Worm (Caenorhabditis elegans): ENCODE measurements around the gene srg-67.

DNA sequence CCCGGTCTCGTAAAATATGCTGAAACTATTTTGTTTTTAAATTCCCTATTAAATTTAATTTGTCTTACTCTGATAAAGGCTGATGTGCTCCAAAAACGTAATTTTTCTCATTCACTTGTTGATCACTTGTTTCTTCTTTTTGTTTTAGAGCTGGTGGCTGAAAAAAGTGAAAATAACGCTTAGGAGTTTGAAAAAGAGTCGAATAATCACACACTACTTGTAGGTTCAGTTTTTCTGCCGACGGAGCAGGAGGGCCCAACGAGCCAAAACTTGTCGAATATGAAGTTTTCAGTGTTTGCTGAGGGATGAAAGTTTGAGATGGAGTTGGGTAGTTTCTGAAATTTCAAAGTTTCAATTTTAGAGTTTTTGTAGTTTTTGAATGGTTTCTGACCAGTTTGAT lies 24.4 kb upstream of the srg-67 start:
- no peak for TF ChIP-seq ztf-11 (tag; optimal IDR thresholded peaks at IDR 0.05)
- no peak for TF ChIP-seq tlp-1 (tag; optimal IDR thresholded peaks at IDR 0.05)
- no peak for TF ChIP-seq nhr-12 (tag; optimal IDR thresholded peaks at IDR 0.05)
- no peak for TF ChIP-seq skn-1 (tag; optimal IDR thresholded peaks at IDR 0.05)
- no peak for TF ChIP-seq zag-1 (tag; optimal IDR thresholded peaks at IDR 0.05)
- TF ChIP-seq jun-1 (tag; optimal IDR thresholded peaks at IDR 0.05) = no peak
- TF ChIP-seq unc-130 (tag; optimal IDR thresholded peaks at IDR 0.05) = no peak
- no peak for TF ChIP-seq ztf-4 (tag; optimal IDR thresholded peaks at IDR 0.05)
- no peak for TF ChIP-seq mdl-1 (tag; optimal IDR thresholded peaks at IDR 0.05)
- no peak for TF ChIP-seq irx-1 (tag; optimal IDR thresholded peaks at IDR 0.05)

All from whole organism, L1 larva.